Worm (Caenorhabditis elegans) whole organism, mixed stage, embryonic: ENCODE results near the gene nhr-235.

Experiments
- ces-1 ChIP-seq: fragments of 150-350 bp; optimal IDR thresholded peaks from 2 replicates; lab custom pipeline; 2014; ENCODE audit warnings: missing biosample characterization, missing genetic modification reagents, missing genetic modification characterization
- snpc-4 ChIP-seq: fragments of 150-350 bp; optimal IDR thresholded peaks from 2 replicates; lab custom pipeline; 2014; ENCODE audit warnings: missing biosample characterization, missing genetic modification characterization

DNA sequence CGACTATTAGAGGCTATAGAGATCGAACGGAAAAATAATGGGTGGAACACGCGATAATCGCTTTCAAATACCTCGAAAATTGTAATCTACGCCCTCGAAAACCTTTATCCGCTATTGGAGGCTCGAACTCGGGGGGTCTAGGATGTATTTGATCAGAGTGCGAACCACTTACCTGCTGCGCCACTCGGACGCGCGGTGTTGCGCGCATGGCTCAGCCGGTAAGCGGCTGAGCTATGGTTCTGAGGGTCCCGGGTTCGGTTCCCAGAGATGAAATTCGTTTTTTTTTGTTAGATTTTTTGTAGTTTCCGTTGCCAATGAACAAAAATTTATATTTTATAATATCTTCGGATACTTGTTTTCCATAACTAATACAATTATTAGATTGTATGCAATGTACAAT is 27.7 kb downstream of the nhr-235 start:
- peak; percentile 16 for TF ChIP-seq ces-1 (GFP tag; lab: Kevin White, UChicago)
- no peak for TF ChIP-seq snpc-4 (tag; lab: Kevin White, UChicago)
